Worm (Caenorhabditis elegans): ENCODE measurements around the gene algn-11.
A peak's percentile ranks its signal among the peaks of the same experiment; 100 is the strongest.

The algn-11 gene

DNA sequence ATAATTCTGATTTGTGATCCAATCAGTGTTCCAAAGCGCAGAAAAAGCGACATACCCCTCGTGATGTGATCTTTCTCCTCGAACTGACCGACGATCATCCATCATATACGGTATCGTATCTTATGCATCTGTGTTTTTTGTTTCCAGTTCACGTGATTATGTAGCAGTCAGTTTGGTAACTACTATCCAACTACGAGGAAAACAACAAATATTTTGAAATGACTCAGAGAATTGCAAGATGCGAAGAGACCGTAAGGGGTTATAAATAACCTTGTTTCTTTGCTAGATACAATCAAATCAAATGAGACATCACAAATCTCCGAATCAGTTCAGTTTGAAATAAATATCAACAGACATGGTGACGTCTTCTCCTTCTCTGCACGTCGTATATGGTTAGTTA, 9.8 kb upstream of the algn-11 start:
- TF ChIP-seq nhr-6 (tag; optimal IDR thresholded peaks at IDR 0.05), result peak; percentile 51
- TF ChIP-seq unc-55 (GFP tag; optimal IDR thresholded peaks at IDR 0.05), result no peak
- no peak for TF ChIP-seq sem-4 (tag; optimal IDR thresholded peaks at IDR 0.05)
- no peak for TF ChIP-seq unc-39 (tag; optimal IDR thresholded peaks at IDR 0.05)
- no peak for TF ChIP-seq ceh-82 (tag; optimal IDR thresholded peaks at IDR 0.05)
- TF ChIP-seq crh-2 (tag; optimal IDR thresholded peaks at IDR 0.05), result peak; percentile 63
- no peak for TF ChIP-seq ztf-11 (tag; optimal IDR thresholded peaks at IDR 0.05)
- TF ChIP-seq nhr-77 (tag; optimal IDR thresholded peaks at IDR 0.05), result no peak
- no peak for TF ChIP-seq gmeb-1 (tag; optimal IDR thresholded peaks at IDR 0.05)
- TF ChIP-seq nhr-10 (tag; optimal IDR thresholded peaks at IDR 0.05), result no peak
- TF ChIP-seq aly-2 (tag; optimal IDR thresholded peaks at IDR 0.05), result no peak
- peak; percentile 58 for TF ChIP-seq nhr-129 (tag; optimal IDR thresholded peaks at IDR 0.05)
- peak; percentile 67 for TF ChIP-seq ceh-16 (tag; optimal IDR thresholded peaks at IDR 0.05)
- TF ChIP-seq sma-3 (GFP tag; optimal IDR thresholded peaks at IDR 0.05), result peak; percentile 98
- TF ChIP-seq nhr-23 (tag; optimal IDR thresholded peaks at IDR 0.05), result peak; percentile 24
- TF ChIP-seq mbf-1 (tag; optimal IDR thresholded peaks at IDR 0.05), result no peak
- TF ChIP-seq ztf-4 (tag; optimal IDR thresholded peaks at IDR 0.05), result no peak
- no peak for TF ChIP-seq peb-1 (tag; optimal IDR thresholded peaks at IDR 0.05)
- no peak for TF ChIP-seq unc-62 (GFP tag; optimal IDR thresholded peaks at IDR 0.05)
- peak; percentile 21 for TF ChIP-seq fos-1 (tag; optimal IDR thresholded peaks at IDR 0.05)
- TF ChIP-seq C34F6.9 (tag; optimal IDR thresholded peaks at IDR 0.05), result no peak
- TF ChIP-seq elt-3 (tag; optimal IDR thresholded peaks at IDR 0.05), result no peak
- TF ChIP-seq lin-13 (GFP tag; optimal IDR thresholded peaks at IDR 0.05), result no peak
- TF ChIP-seq snpc-4 (tag; optimal IDR thresholded peaks at IDR 0.05), result no peak
- no peak for TF ChIP-seq mab-5 (tag; optimal IDR thresholded peaks at IDR 0.05)
- peak in 1 of 2 experiments; percentile 71 for TF ChIP-seq lsy-2 (tag; optimal IDR thresholded peaks at IDR 0.05)
- no peak for TF ChIP-seq R02D3.7 (tag; optimal IDR thresholded peaks at IDR 0.05)
- TF ChIP-seq ama-1 (optimal IDR thresholded peaks at IDR 0.05), result no peak
- TF ChIP-seq nhr-12 (tag; optimal IDR thresholded peaks at IDR 0.05), result no peak
- no peak for TF ChIP-seq lin-39 (tag; optimal IDR thresholded peaks at IDR 0.05)
- no peak for TF ChIP-seq ZK546.5 (tag; optimal IDR thresholded peaks at IDR 0.05)
- TF ChIP-seq nhr-237 (tag; optimal IDR thresholded peaks at IDR 0.05), result no peak
- peak; percentile 37 for TF ChIP-seq elt-1 (tag; optimal IDR thresholded peaks at IDR 0.05)
- TF ChIP-seq ztf-1 (GFP tag; conservative IDR thresholded peaks at IDR 0.05), result no peak
- peak; percentile 84 for TF ChIP-seq nhr-21 (tag; optimal IDR thresholded peaks at IDR 0.05)
- TF ChIP-seq zag-1 (tag; optimal IDR thresholded peaks at IDR 0.05), result no peak
- no peak for TF ChIP-seq dmd-4 (tag; optimal IDR thresholded peaks at IDR 0.05)
- peak; percentile 72 for TF ChIP-seq blmp-1 (tag; optimal IDR thresholded peaks at IDR 0.05; ENCODE audit: insufficient read depth)
- peak; percentile 89 for TF ChIP-seq nhr-25 (tag; optimal IDR thresholded peaks at IDR 0.05)
- TF ChIP-seq mdl-1 (tag; optimal IDR thresholded peaks at IDR 0.05), result peak in 1 of 2 experiments; percentile 32
- TF ChIP-seq skn-1 (tag; optimal IDR thresholded peaks at IDR 0.05), result no peak
- TF ChIP-seq sma-9 (GFP tag; optimal IDR thresholded peaks at IDR 0.05), result peak; percentile 83
- no peak for TF ChIP-seq sma-9 (tag; optimal IDR thresholded peaks at IDR 0.05)
- TF ChIP-seq alr-1 (tag; optimal IDR thresholded peaks at IDR 0.05), result no peak
- no peak for TF ChIP-seq egl-27 (tag; optimal IDR thresholded peaks at IDR 0.05)
- TF ChIP-seq Y55F3AM.14 (GFP tag; optimal IDR thresholded peaks at IDR 0.05), result no peak
- no peak for TF ChIP-seq nhr-11 (tag; optimal IDR thresholded peaks at IDR 0.05)
- no peak for TF ChIP-seq F13H6.1 (tag; optimal IDR thresholded peaks at IDR 0.05)
- TF ChIP-seq lin-11 (tag; optimal IDR thresholded peaks at IDR 0.05), result no peak
